Worm (Caenorhabditis elegans): ENCODE data around the gene sav-1.

sav-1 gene

ce11 chrX:2262420-2262819 is 24.6 kb downstream of the sav-1 start:
- no peak for TF ChIP-seq elt-1 (tag; optimal IDR thresholded peaks at IDR 0.05; ENCODE audit: borderline replicate concordance, insufficient read depth)
- no peak for TF ChIP-seq zip-8 (tag; optimal IDR thresholded peaks at IDR 0.05)
- TF ChIP-seq flh-1 (GFP tag; optimal IDR thresholded peaks at IDR 0.05), result no peak
- TF ChIP-seq nhr-2 (tag; optimal IDR thresholded peaks at IDR 0.05), result no peak
- no peak for TF ChIP-seq mep-1 (tag; optimal IDR thresholded peaks at IDR 0.05)
- no peak for TF ChIP-seq hlh-1 (tag; optimal IDR thresholded peaks at IDR 0.05)
- no peak for TF ChIP-seq lin-32 (GFP tag; optimal IDR thresholded peaks at IDR 0.05)
- TF ChIP-seq unc-39 (tag; optimal IDR thresholded peaks at IDR 0.05), result no peak
- TF ChIP-seq M03D4.4 (tag; optimal IDR thresholded peaks at IDR 0.05), result no peak
- no peak for TF ChIP-seq mls-2 (tag; optimal IDR thresholded peaks at IDR 0.05)
- no peak for TF ChIP-seq unc-62 (GFP tag; optimal IDR thresholded peaks at IDR 0.05)
- TF ChIP-seq unc-120 (tag; optimal IDR thresholded peaks at IDR 0.05; ENCODE audit: poor library complexity, severe bottlenecking), result no peak

- TF ChIP-seq nhr-2 (tag; optimal IDR thresholded peaks at IDR 0.05), result no peak
- TF ChIP-seq lsy-2 (tag; optimal IDR thresholded peaks at IDR 0.05), result no peak
- no peak for TF ChIP-seq sem-2 (GFP tag; optimal IDR thresholded peaks at IDR 0.05)
- no peak for TF ChIP-seq M03D4.4 (tag; optimal IDR thresholded peaks at IDR 0.05)
- TF ChIP-seq ces-1 (GFP tag; optimal IDR thresholded peaks at IDR 0.05), result no peak
- no peak for TF ChIP-seq nhr-237 (tag; optimal IDR thresholded peaks at IDR 0.05)
- no peak for TF ChIP-seq unc-120 (tag; optimal IDR thresholded peaks at IDR 0.05; ENCODE audit: poor library complexity, severe bottlenecking)
- TF ChIP-seq flh-1 (GFP tag; optimal IDR thresholded peaks at IDR 0.05), result no peak
- no peak for TF ChIP-seq ceh-39 (tag; optimal IDR thresholded peaks at IDR 0.05)
- no peak for TF ChIP-seq snpc-4 (tag; optimal IDR thresholded peaks at IDR 0.05)
- TF ChIP-seq ceh-43 (GFP tag; optimal IDR thresholded peaks at IDR 0.05), result no peak
- no peak for TF ChIP-seq mls-2 (tag; optimal IDR thresholded peaks at IDR 0.05)
- no peak for TF ChIP-seq lin-13 (tag; optimal IDR thresholded peaks at IDR 0.05)
- TF ChIP-seq sptf-1 (tag; optimal IDR thresholded peaks at IDR 0.05), result no peak
Measured at ce11 chrX:2261003-2261402, 26.0 kb downstream of the sav-1 start, which contains the start of gene AH9.3. AH9.3 (minus strand) TSS chrX:2261103.

ce11 chrX:2258404-2258803 is 28.6 kb downstream of the sav-1 start:
- TF ChIP-seq zip-8 (tag; optimal IDR thresholded peaks at IDR 0.05) (peak; percentile 44), M03D4.4 (tag; optimal IDR thresholded peaks at IDR 0.05) (no peak), bed-3 (GFP tag; optimal IDR thresholded peaks at IDR 0.05) (no peak), elt-1 (tag; optimal IDR thresholded peaks at IDR 0.05; ENCODE audit: borderline replicate concordance, insufficient read depth) (no peak), elt-3 (tag; optimal IDR thresholded peaks at IDR 0.05) (no peak), hlh-1 (tag; optimal IDR thresholded peaks at IDR 0.05) (no peak), nhr-2 (tag; optimal IDR thresholded peaks at IDR 0.05) (peak; percentile 91), mls-2 (tag; optimal IDR thresholded peaks at IDR 0.05) (no peak), cnd-1 (tag; optimal IDR thresholded peaks at IDR 0.05) (no peak), ceh-43 (GFP tag; optimal IDR thresholded peaks at IDR 0.05) (no peak)

ce11 chrX:2258001-2258400 is 29.0 kb downstream of the sav-1 start, which contains the start of gene crn-4:
crn-4 (minus strand) TSS chrX:2258101.
- TF ChIP-seq mab-5 (tag; optimal IDR thresholded peaks at IDR 0.05) (no peak), unc-120 (tag; optimal IDR thresholded peaks at IDR 0.05; ENCODE audit: poor library complexity, severe bottlenecking) (no peak), nhr-12 (tag; optimal IDR thresholded peaks at IDR 0.05) (no peak), snpc-4 (tag; optimal IDR thresholded peaks at IDR 0.05) (no peak), ztf-11 (tag; optimal IDR thresholded peaks at IDR 0.05) (no peak), ceh-39 (tag; optimal IDR thresholded peaks at IDR 0.05) (no peak), hlh-1 (tag; optimal IDR thresholded peaks at IDR 0.05) (no peak), mls-2 (tag; optimal IDR thresholded peaks at IDR 0.05) (no peak), ceh-43 (GFP tag; optimal IDR thresholded peaks at IDR 0.05) (no peak), lsy-2 (tag; optimal IDR thresholded peaks at IDR 0.05) (no peak), ceh-83 (GFP tag; optimal IDR thresholded peaks at IDR 0.05) (no peak), pha-4 (tag; optimal IDR thresholded peaks at IDR 0.05) (no peak), unc-62 (GFP tag; optimal IDR thresholded peaks at IDR 0.05) (no peak), bed-3 (GFP tag; optimal IDR thresholded peaks at IDR 0.05) (no peak), elt-3 (tag; optimal IDR thresholded peaks at IDR 0.05) (no peak), sptf-1 (tag; optimal IDR thresholded peaks at IDR 0.05) (no peak)

ce11 chrX:2246908-2247307 is 40.1 kb downstream of the sav-1 start, which contains the start of gene AH9.1:
AH9.1 (minus strand) TSS chrX:2247008.
- no peak for TF ChIP-seq sem-2 (GFP tag; optimal IDR thresholded peaks at IDR 0.05)
- no peak for TF ChIP-seq lsy-2 (tag; optimal IDR thresholded peaks at IDR 0.05)
- TF ChIP-seq lin-32 (GFP tag; optimal IDR thresholded peaks at IDR 0.05), result no peak
- TF ChIP-seq blmp-1 (tag; optimal IDR thresholded peaks at IDR 0.05), result no peak
- no peak for TF ChIP-seq mls-2 (tag; optimal IDR thresholded peaks at IDR 0.05)
- TF ChIP-seq unc-39 (tag; optimal IDR thresholded peaks at IDR 0.05), result no peak
- TF ChIP-seq sptf-1 (tag; optimal IDR thresholded peaks at IDR 0.05), result no peak
- no peak for TF ChIP-seq flh-1 (GFP tag; optimal IDR thresholded peaks at IDR 0.05)
- TF ChIP-seq elt-3 (tag; optimal IDR thresholded peaks at IDR 0.05), result no peak
- TF ChIP-seq nhr-12 (tag; optimal IDR thresholded peaks at IDR 0.05), result no peak
- no peak for TF ChIP-seq snpc-4 (tag; optimal IDR thresholded peaks at IDR 0.05)
- no peak for TF ChIP-seq nhr-76 (tag; optimal IDR thresholded peaks at IDR 0.05)
